Fruit fly (Drosophila melanogaster) Kc167 (cell line): Measurements from ENCODE around the gene mrt.

Experiments used
- Myc ChIP-seq: fragments of >200 bp; optimal IDR thresholded peaks from 2 replicates; lab custom pipeline; 2017; ENCODE audit warnings: missing external identifiers
- Sin3A ChIP-seq: fragments of >200 bp; optimal IDR thresholded peaks from 2 replicates; lab custom pipeline; 2018; ENCODE audit warnings: missing external identifiers
- h ChIP-seq: fragments of >200 bp; optimal IDR thresholded peaks from 3 replicates; lab custom pipeline; 2018; ENCODE audit warnings: missing external identifiers
- insv ChIP-seq: fragments of >200 bp; optimal IDR thresholded peaks from 3 replicates; lab custom pipeline; 2018; ENCODE audit warnings: missing external identifiers
- psq ChIP-seq: fragments of >200 bp; optimal IDR thresholded peaks from 2 replicates; lab custom pipeline; 2017; ENCODE audit warnings: missing external identifiers
- ttk ChIP-seq: sonication (Bioruptor generic); optimal IDR thresholded peaks from 2 replicates; lab custom pipeline; 2017; ENCODE audit warnings: missing external identifiers

DNA sequence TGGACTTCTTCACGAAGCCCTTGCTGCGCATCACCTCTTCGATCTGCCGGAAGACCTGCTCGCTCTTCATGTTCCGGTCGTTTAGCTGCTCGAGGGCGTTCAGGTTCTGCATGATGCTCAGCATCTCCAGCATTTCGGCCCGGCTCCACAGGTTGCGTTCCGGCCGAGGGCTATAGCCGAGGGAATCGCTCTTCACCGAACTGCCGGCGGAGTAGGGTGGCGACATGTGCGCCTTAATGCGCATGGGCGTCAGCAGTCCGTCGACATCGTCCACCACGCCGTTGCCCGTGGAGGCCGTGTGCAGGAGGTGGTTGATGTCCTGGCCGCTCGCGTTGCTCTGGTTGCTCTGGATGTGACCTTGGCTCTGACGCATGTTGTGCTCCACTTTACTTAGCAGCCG lies 3.0 kb downstream of the mrt start:
- TF ChIP-seq insv (lab: Kevin White, UChicago) = no peak
- TF ChIP-seq psq (lab: Kevin White, UChicago) = no peak
- peak; percentile 97 for TF ChIP-seq ttk (lab: Kevin White, UChicago)
- no peak for TF ChIP-seq h
- no peak for TF ChIP-seq Myc (lab: Kevin White, UChicago)
- no peak for TF ChIP-seq Sin3A (lab: Kevin White, UChicago)
